Worm (Caenorhabditis elegans) whole organism, mixed stage, embryonic: ENCODE data around the gene ifbp-1.

ENCODE experiments used
- blmp-1 ChIP-seq: fragments of 150-350 bp; optimal IDR thresholded peaks from 2 replicates; lab custom pipeline; 2014; ENCODE audit warnings: missing biosample characterization, missing genetic modification characterization
- elt-3 ChIP-seq: fragments of 150-350 bp; optimal IDR thresholded peaks from 2 replicates; lab custom pipeline; 2014; ENCODE audit warnings: missing biosample characterization, missing genetic modification characterization
- lin-13 ChIP-seq: fragments of 150-350 bp; optimal IDR thresholded peaks from 2 replicates; lab custom pipeline; 2014; ENCODE audit warnings: missing biosample characterization, missing genetic modification characterization
- lsy-2 ChIP-seq: fragments of 150-350 bp; optimal IDR thresholded peaks from 2 replicates; lab custom pipeline; 2014; ENCODE audit warnings: missing biosample characterization, missing genetic modification characterization
- mep-1 ChIP-seq: fragments of 150-350 bp; optimal IDR thresholded peaks from 2 replicates; lab custom pipeline; 2017; ENCODE audit warnings: missing biosample characterization, missing genetic modification reagents, missing genetic modification characterization, inconsistent platforms
- mls-2 ChIP-seq: sonication (generic microtip); optimal IDR thresholded peaks from 2 replicates; lab custom pipeline; 2016; ENCODE audit warnings: mild to moderate bottlenecking, missing genetic modification characterization, moderate library complexity, missing compliant biosample characterization
- ztf-11 ChIP-seq: fragments of 150-350 bp; optimal IDR thresholded peaks from 2 replicates; lab custom pipeline; 2014; ENCODE audit warnings: missing biosample characterization, missing genetic modification characterization

- no peak for TF ChIP-seq elt-3
- peak; percentile 16 for TF ChIP-seq lsy-2 (tag; lab: Kevin White, UChicago)
- TF ChIP-seq mep-1 (tag; lab: Kevin White, UChicago) = no peak
- no peak for TF ChIP-seq mls-2 (tag; lab: Kevin White, UChicago)
- no peak for TF ChIP-seq lin-13 (tag; lab: Kevin White, UChicago)
- no peak for TF ChIP-seq blmp-1 (tag; lab: Kevin White, UChicago)
- no peak for TF ChIP-seq ztf-11 (tag; lab: Kevin White, UChicago)
Measured at ce11 chrV:13390936-13391335, 10.9 kb upstream of the ifbp-1 start.
